Fruit fly (Drosophila melanogaster) whole organism, embryonic: Measurements from ENCODE around the gene Rift.

Source experiments
- Ada2b ChIP-seq: fragments of 200-800 bp; sonication (Bioruptor generic); IDR thresholded peaks from 2 replicates; pipeline ENCODE4 v1.3.6; 2022; ENCODE audit warnings: missing biosample characterization, missing genetic modification characterization
- Asciz ChIP-seq: fragments of 200-800 bp; sonication (Bioruptor generic); optimal IDR thresholded peaks from 2 replicates; lab custom pipeline; 2017; ENCODE audit warnings: missing biosample characterization, mild to moderate bottlenecking, missing genetic modification characterization, missing genetic modification reagents
- Bgb ChIP-seq: fragments of 200-800 bp; sonication (Bioruptor generic); IDR thresholded peaks from 2 replicates; pipeline ENCODE4 v1.3.6; 2022; ENCODE audit warnings: missing biosample characterization, missing genetic modification characterization; ENCODE audit not compliant: partially characterized antibody
- CG10431 ChIP-seq: fragments of 200-800 bp; sonication (Bioruptor generic); optimal IDR thresholded peaks from 3 replicates; lab custom pipeline; 2018; ENCODE audit warnings: missing biosample characterization, mild to moderate bottlenecking, missing genetic modification characterization
- CG11560 ChIP-seq: fragments of 200-800 bp; sonication (Bioruptor generic); IDR thresholded peaks from 3 replicates; pipeline ENCODE4 v1.3.6; 2022; ENCODE audit warnings: missing biosample characterization, missing genetic modification characterization
- CG12104 ChIP-seq: fragments of 200-800 bp; sonication (Bioruptor generic); optimal IDR thresholded peaks from 3 replicates; lab custom pipeline; 2016; ENCODE audit warnings: missing biosample characterization, missing genetic modification characterization
- CG12236 ChIP-seq: fragments of 200-800 bp; sonication (Bioruptor generic); optimal IDR thresholded peaks from 2 replicates; lab custom pipeline; 2016; ENCODE audit warnings: missing biosample characterization, missing genetic modification characterization
- CG15479 ChIP-seq: fragments of 200-800 bp; sonication (Bioruptor generic); optimal IDR thresholded peaks from 3 replicates; lab custom pipeline; 2019; ENCODE audit warnings: missing biosample characterization, mild to moderate bottlenecking, missing genetic modification characterization, moderate library complexity
- CG15514 ChIP-seq: fragments of 200-800 bp; sonication (Bioruptor generic); optimal IDR thresholded peaks from 3 replicates; lab custom pipeline; 2017; ENCODE audit warnings: missing biosample characterization, missing genetic modification characterization, mild to moderate bottlenecking, moderate library complexity, missing genetic modification reagents
- CG1832 ChIP-seq: fragments of 200-800 bp; sonication (Bioruptor generic); optimal IDR thresholded peaks from 2 replicates; lab custom pipeline; 2017; ENCODE audit warnings: missing biosample characterization, mild to moderate bottlenecking, missing genetic modification characterization, inconsistent platforms
- CG18619 ChIP-seq: fragments of 200-800 bp; sonication (Bioruptor generic); optimal IDR thresholded peaks from 3 replicates; lab custom pipeline; 2017; ENCODE audit warnings: missing biosample characterization, mild to moderate bottlenecking, missing genetic modification characterization
- CG2199 ChIP-seq: fragments of 200-800 bp; sonication (Bioruptor generic); IDR thresholded peaks from 3 replicates; pipeline ENCODE4 v1.3.6; 2022; ENCODE audit warnings: missing biosample characterization, missing genetic modification characterization
- CG2875 ChIP-seq: fragments of 200-800 bp; sonication (Bioruptor generic); optimal IDR thresholded peaks from 2 replicates; lab custom pipeline; 2017; ENCODE audit warnings: missing biosample characterization, mild to moderate bottlenecking, missing genetic modification characterization, missing genetic modification reagents
- CG31365 ChIP-seq: fragments of 200-800 bp; sonication (Bioruptor generic); optimal IDR thresholded peaks from 2 replicates; lab custom pipeline; 2018; ENCODE audit warnings: missing biosample characterization, mild to moderate bottlenecking, missing genetic modification characterization
- CG43689 ChIP-seq: fragments of 200-800 bp; sonication (Bioruptor generic); IDR thresholded peaks from 2 replicates; pipeline ENCODE4 v1.3.6; 2022; ENCODE audit warnings: missing biosample characterization, missing genetic modification characterization
- CG4404 ChIP-seq: fragments of 200-800 bp; sonication (Bioruptor generic); IDR thresholded peaks from 2 replicates; pipeline ENCODE4 v1.3.6; 2022; ENCODE audit warnings: missing biosample characterization, missing genetic modification characterization
- CG4730 ChIP-seq: fragments of 200-800 bp; sonication (Bioruptor generic); IDR thresholded peaks from 2 replicates; pipeline ENCODE4 v1.3.6; 2022; ENCODE audit warnings: missing biosample characterization, missing genetic modification characterization
- CG6272 ChIP-seq: fragments of 200-800 bp; sonication (Bioruptor generic); IDR thresholded peaks from 2 replicates; pipeline ENCODE4 v1.3.6; 2022; ENCODE audit warnings: missing biosample characterization, missing genetic modification characterization
- CG7357 ChIP-seq: fragments of 200-800 bp; sonication (Bioruptor generic); IDR thresholded peaks from 3 replicates; pipeline ENCODE4 v1.3.6; 2022; ENCODE audit warnings: missing biosample characterization, missing genetic modification characterization
- CG7928 ChIP-seq: fragments of 200-800 bp; sonication (Bioruptor generic); optimal IDR thresholded peaks from 2 replicates; lab custom pipeline; 2017; ENCODE audit warnings: missing biosample characterization, mild to moderate bottlenecking, missing genetic modification characterization
- CG9215 ChIP-seq: fragments of 200-800 bp; sonication (Bioruptor generic); IDR thresholded peaks from 2 replicates; pipeline ENCODE4 v1.3.6; 2022; ENCODE audit warnings: missing biosample characterization, missing genetic modification characterization
- D ChIP-seq, 2 experiments: fragments of 200-800 bp in 1 of 2; fragments of >200 bp in 1 of 2; sonication (Bioruptor generic) in 1 of 2; optimal IDR thresholded peaks; 2 replicates in 1 of 2; 3 replicates in 1 of 2; lab custom pipeline; 2017; ENCODE audit warnings: mild to moderate bottlenecking in 1 of 2, missing biosample characterization in 1 of 2, missing genetic modification characterization in 1 of 2, missing genetic modification reagents in 1 of 2
- Ets65A ChIP-seq: fragments of 200-800 bp; sonication (Bioruptor generic); peaks from one replicate; lab custom pipeline; 2016; ENCODE audit warnings: missing biosample characterization, missing genetic modification characterization
- Hmx ChIP-seq: fragments of 200-800 bp; sonication (Bioruptor generic); optimal IDR thresholded peaks from 2 replicates; lab custom pipeline; 2016; ENCODE audit warnings: missing biosample characterization, missing genetic modification characterization
- Hr3 ChIP-seq: fragments of 200-800 bp; sonication (Bioruptor generic); optimal IDR thresholded peaks from 3 replicates; lab custom pipeline; 2016; ENCODE audit warnings: missing biosample characterization, missing genetic modification characterization
- Med ChIP-seq: fragments of 200-800 bp; sonication (Bioruptor generic); peaks from one replicate; lab custom pipeline; 2016; ENCODE audit warnings: missing biosample characterization, missing genetic modification characterization, mild to moderate bottlenecking, inconsistent platforms, moderate library complexity
- Meics ChIP-seq: fragments of 200-800 bp; sonication (Bioruptor generic); optimal IDR thresholded peaks from 2 replicates; lab custom pipeline; 2017; ENCODE audit warnings: missing biosample characterization, mild to moderate bottlenecking, missing genetic modification characterization
- Nf-YC ChIP-seq: fragments of 200-800 bp; optimal IDR thresholded peaks from 3 replicates; lab custom pipeline; 2019; ENCODE audit warnings: missing biosample characterization, mild to moderate bottlenecking, missing genetic modification characterization, moderate library complexity
- Sox100B ChIP-seq: fragments of 200-800 bp; sonication (Bioruptor generic); optimal IDR thresholded peaks from 3 replicates; lab custom pipeline; 2018; ENCODE audit warnings: missing biosample characterization, mild to moderate bottlenecking, missing genetic modification characterization
- abd-A ChIP-seq: fragments of 200-800 bp; sonication (Bioruptor generic); optimal IDR thresholded peaks from 3 replicates; lab custom pipeline; 2019; ENCODE audit warnings: missing biosample characterization, mild to moderate bottlenecking, missing genetic modification characterization, moderate library complexity
- bowl ChIP-seq: fragments of 200-800 bp; sonication (Bioruptor generic); IDR thresholded peaks from 2 replicates; pipeline ENCODE4 v1.3.6; 2022; ENCODE audit warnings: missing biosample characterization, missing genetic modification characterization
- cad ChIP-seq: fragments of >200 bp; optimal IDR thresholded peaks from 2 replicates; lab custom pipeline; 2017; ENCODE audit warnings: missing biosample characterization, missing genetic modification characterization
- crol ChIP-seq: fragments of 200-800 bp; sonication (Bioruptor generic); IDR thresholded peaks from 2 replicates; pipeline ENCODE4 v1.3.6; 2022; ENCODE audit warnings: missing biosample characterization, missing genetic modification characterization
- dmrt11E ChIP-seq: fragments of 200-800 bp; sonication (Bioruptor generic); optimal IDR thresholded peaks from 3 replicates; lab custom pipeline; 2018; ENCODE audit warnings: missing biosample characterization, mild to moderate bottlenecking, missing genetic modification characterization, moderate library complexity
- exex ChIP-seq: fragments of 200-800 bp; sonication (Bioruptor generic); optimal IDR thresholded peaks from 4 replicates; lab custom pipeline; 2018; ENCODE audit warnings: missing biosample characterization, mild to moderate bottlenecking, missing genetic modification characterization, moderate library complexity
- fd96Cb ChIP-seq: fragments of 200-800 bp; sonication (Bioruptor generic); optimal IDR thresholded peaks from 2 replicates; lab custom pipeline; 2018; ENCODE audit warnings: missing biosample characterization, mild to moderate bottlenecking, missing genetic modification characterization, moderate library complexity
- nerfin-1 ChIP-seq: fragments of 200-800 bp; sonication (Bioruptor generic); optimal IDR thresholded peaks from 3 replicates; lab custom pipeline; 2019; ENCODE audit warnings: missing biosample characterization, mild to moderate bottlenecking, missing genetic modification characterization, moderate library complexity
- pnt ChIP-seq: fragments of 200-800 bp; sonication (Bioruptor generic); optimal IDR thresholded peaks from 3 replicates; lab custom pipeline; 2016; ENCODE audit warnings: missing biosample characterization, missing genetic modification characterization
- pros ChIP-seq: fragments of 200-800 bp; sonication (Bioruptor generic); optimal IDR thresholded peaks from 3 replicates; lab custom pipeline; 2019; ENCODE audit warnings: missing biosample characterization, mild to moderate bottlenecking, missing genetic modification characterization, moderate library complexity
- rib ChIP-seq: fragments of 200-800 bp; sonication (Bioruptor generic); IDR thresholded peaks from 2 replicates; pipeline ENCODE4 v1.3.6; 2022; ENCODE audit warnings: missing biosample characterization, missing genetic modification characterization
- schlank ChIP-seq: fragments of 200-800 bp; sonication (Bioruptor generic); optimal IDR thresholded peaks from 2 replicates; lab custom pipeline; 2018; ENCODE audit warnings: missing biosample characterization, mild to moderate bottlenecking, missing genetic modification characterization
- scrt ChIP-seq: fragments of 200-800 bp; sonication (Bioruptor generic); optimal IDR thresholded peaks from 2 replicates; lab custom pipeline; 2018; ENCODE audit warnings: missing biosample characterization, mild to moderate bottlenecking, missing genetic modification characterization, moderate library complexity
- tap ChIP-seq: fragments of 200-800 bp; optimal IDR thresholded peaks from 3 replicates; lab custom pipeline; 2019; ENCODE audit warnings: missing biosample characterization, mild to moderate bottlenecking, missing genetic modification characterization, moderate library complexity
- tna ChIP-seq: fragments of 200-800 bp; sonication (Bioruptor generic); IDR thresholded peaks from 2 replicates; pipeline ENCODE4 v1.3.6; 2022; ENCODE audit warnings: missing biosample characterization, missing genetic modification characterization; ENCODE audit not compliant: partially characterized antibody
- twi ChIP-seq: fragments of 200-800 bp; optimal IDR thresholded peaks from 2 replicates; lab custom pipeline; 2019; ENCODE audit warnings: missing biosample characterization, mild to moderate bottlenecking, missing genetic modification characterization, moderate library complexity
- vvl ChIP-seq: fragments of 200-800 bp; sonication (Bioruptor generic); IDR thresholded peaks from 2 replicates; pipeline ENCODE4 v1.3.6; 2022; ENCODE audit warnings: missing biosample characterization, missing genetic modification characterization
- wor ChIP-seq: fragments of 200-800 bp; sonication (Bioruptor generic); IDR thresholded peaks from 2 replicates; pipeline ENCODE4 v1.3.6; 2022; ENCODE audit warnings: missing biosample characterization, missing genetic modification characterization
- z ChIP-seq: fragments of 200-800 bp; sonication (Bioruptor generic); IDR thresholded peaks from 3 replicates; pipeline ENCODE4 v1.3.6; 2022; ENCODE audit warnings: missing biosample characterization, missing genetic modification characterization
- zen ChIP-seq: fragments of 200-800 bp; sonication (Bioruptor generic); optimal IDR thresholded peaks from 3 replicates; lab custom pipeline; 2018; ENCODE audit warnings: missing biosample characterization, mild to moderate bottlenecking, missing genetic modification characterization, moderate library complexity

The Rift gene

DNA sequence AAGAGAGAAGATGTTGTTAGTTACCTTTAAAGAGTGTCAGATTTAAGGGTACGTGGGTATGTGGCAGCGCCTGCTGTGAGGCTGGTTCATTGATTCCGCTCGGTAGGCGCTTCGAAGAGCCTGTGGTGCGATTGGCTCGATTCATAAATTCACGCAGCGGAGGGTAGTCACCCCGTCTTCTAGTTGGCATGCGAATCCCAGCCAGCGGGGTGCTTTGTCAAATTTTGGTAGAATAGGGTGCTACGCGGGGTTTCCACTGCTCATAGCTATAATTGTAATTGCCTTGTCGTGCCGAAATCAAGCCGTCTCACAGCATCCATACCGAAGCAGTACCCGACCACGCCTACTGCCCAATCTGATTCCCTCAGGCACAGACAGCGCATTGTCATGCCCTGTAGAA, 42.2 kb upstream of the Rift start:
- TF ChIP-seq zen (tag; lab: Kevin White, UChicago) (peak; percentile 95), wor (no peak), vvl (GFP tag; lab: Robert Waterston, UW) (no peak), CG1832 (GFP tag; lab: Kevin White, UChicago) (no peak), CG11560 (no peak), schlank (tag; lab: Kevin White, UChicago) (no peak), CG4404 (GFP tag; lab: Robert Waterston, UW) (no peak), tap (tag; lab: Kevin White, UChicago) (no peak), Nf-YC (peak; percentile 81), twi (tag; lab: Kevin White, UChicago) (peak; percentile 4), pros (GFP tag; lab: Kevin White, UChicago) (peak; percentile 47), exex (tag; lab: Kevin White, UChicago) (no peak), CG2199 (GFP tag; lab: Robert Waterston, UW) (0 out of 3 replicates have a peak, but pooled peaks have one; percentile 14), Hmx (GFP tag; lab: Kevin White, UChicago) (no peak), Med (GFP tag; lab: Kevin White, UChicago) (no peak), Bgb (GFP tag; lab: Robert Waterston, UW) (no peak), CG7928 (no peak), z (GFP tag; lab: Robert Waterston, UW) (no peak), fd96Cb (tag; lab: Kevin White, UChicago) (no peak), pnt (GFP tag; lab: Kevin White, UChicago) (no peak), Sox100B (GFP tag; lab: Kevin White, UChicago) (no peak), nerfin-1 (tag; lab: Kevin White, UChicago) (peak; percentile 55), CG15514 (GFP tag; lab: Kevin White, UChicago) (no peak), D (optimal IDR thresholded peaks at IDR 0.05; lab: Kevin White, UChicago) (peak; percentile 30), D (GFP tag; optimal IDR thresholded peaks at IDR 0.05; lab: Kevin White, UChicago) (no peak), CG15479 (GFP tag; lab: Kevin White, UChicago) (no peak), cad (GFP tag; lab: Kevin White, UChicago) (peak; percentile 3), CG10431 (no peak)

DNA sequence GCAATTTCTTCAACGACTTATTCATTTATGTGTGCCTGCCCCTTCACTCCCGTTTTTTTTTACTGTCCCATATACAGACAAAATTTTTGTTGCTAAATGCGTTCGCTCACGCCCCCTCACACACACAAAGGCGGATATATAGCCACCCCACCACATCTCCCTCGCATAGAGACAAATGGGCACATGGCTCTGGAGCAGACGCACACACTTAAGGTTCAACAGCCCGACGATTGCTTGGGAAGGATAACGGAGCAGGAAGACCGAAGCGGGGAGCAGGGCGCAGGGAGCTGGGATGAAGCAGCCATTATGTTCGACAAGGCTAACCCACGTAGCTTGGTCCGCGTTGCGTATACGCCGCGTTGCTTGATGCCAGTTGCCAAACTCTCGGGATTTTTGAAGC, 16.4 kb upstream of the Rift start:
- no peak for TF ChIP-seq bowl
- peak; percentile 4 for TF ChIP-seq scrt
- no peak for TF ChIP-seq CG2875 (GFP tag; lab: Kevin White, UChicago)
- TF ChIP-seq Ada2b (GFP tag; lab: Robert Waterston, UW), result no peak
- TF ChIP-seq CG9215 (GFP tag; lab: Robert Waterston, UW), result no peak
- TF ChIP-seq crol, result peak; percentile 50
- no peak for TF ChIP-seq CG43689 (GFP tag; lab: Robert Waterston, UW)
- no peak for TF ChIP-seq CG18619 (GFP tag; lab: Kevin White, UChicago)
- TF ChIP-seq CG12104 (GFP tag; lab: Kevin White, UChicago), result no peak
- no peak for TF ChIP-seq CG6272 (GFP tag; lab: Robert Waterston, UW)
- peak; percentile 88 for TF ChIP-seq Ets65A
- no peak for TF ChIP-seq tna (GFP tag; lab: Robert Waterston, UW)
- no peak for TF ChIP-seq exex (tag; lab: Kevin White, UChicago)
- no peak for TF ChIP-seq CG4730 (GFP tag; lab: Robert Waterston, UW)
- TF ChIP-seq Hr3, result no peak
- no peak for TF ChIP-seq rib (GFP tag; lab: Robert Waterston, UW)
- peak; percentile 78 for TF ChIP-seq Med (GFP tag; lab: Kevin White, UChicago)
- TF ChIP-seq dmrt11E, result no peak
- TF ChIP-seq CG7357 (GFP tag; lab: Robert Waterston, UW), result no peak
- no peak for TF ChIP-seq CG31365 (tag; lab: Kevin White, UChicago)
- no peak for TF ChIP-seq Meics
- TF ChIP-seq CG4404 (GFP tag; lab: Robert Waterston, UW), result no peak
- TF ChIP-seq CG12236, result no peak
- peak; percentile 93 for TF ChIP-seq abd-A
- TF ChIP-seq Asciz (GFP tag; lab: Kevin White, UChicago), result no peak
